Fruit fly (Drosophila melanogaster) S2 (cell line): ENCODE measurements around the gene Lip2.

ENCODE experiments used
- CG8478 ChIP-seq: fragments of >200 bp; optimal IDR thresholded peaks from 2 replicates; lab custom pipeline; 2018
- CTCF ChIP-seq, 2 experiments: fragments of >200 bp; optimal IDR thresholded peaks; 2 replicates each; lab custom pipeline; 2018

DNA sequence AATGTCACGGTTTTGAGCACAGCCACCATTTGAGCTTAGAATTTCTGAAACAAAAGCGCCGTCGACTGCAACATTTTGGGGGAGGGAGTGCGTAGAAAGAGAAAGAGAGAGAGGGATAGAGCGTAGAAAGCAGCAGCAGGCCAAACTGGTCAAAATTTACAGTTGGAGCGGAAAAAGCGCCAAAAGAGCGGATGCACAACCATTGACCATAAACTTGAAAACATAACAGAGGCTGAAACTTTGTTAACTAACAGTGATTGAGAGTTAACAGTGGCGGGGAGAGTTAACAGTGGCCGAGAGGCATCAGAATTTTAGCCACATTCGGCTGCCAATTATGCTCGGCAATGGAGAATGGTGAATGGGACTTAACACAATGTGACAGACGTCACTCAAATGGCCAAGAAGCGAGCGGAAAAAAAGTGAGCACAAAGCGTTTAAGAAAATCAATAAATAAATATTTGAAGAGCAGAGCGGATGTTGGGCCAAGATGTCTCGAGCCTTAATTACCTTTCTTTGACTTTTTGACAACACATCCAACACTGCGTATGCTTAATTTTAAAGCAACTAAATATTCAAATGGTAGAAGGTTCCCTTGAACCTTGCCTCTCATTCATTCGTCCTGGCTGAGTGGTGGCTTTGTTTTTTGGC, 47.9 kb upstream of the Lip2 start:
- no peak for TF ChIP-seq CG8478 (lab: Kevin White, UChicago)
- TF ChIP-seq CTCF (optimal IDR thresholded peaks at IDR 0.05; lab: Kevin White, UChicago), result no peak
